Worm (Caenorhabditis elegans): ENCODE measurements around the gene F48E8.3.

Gene F48E8.3

ce11 chrIII:5417921-5418320, 43.3 kb upstream of the F48E8.3 start (continued):
- TF ChIP-seq snu-23 (GFP tag; optimal IDR thresholded peaks at IDR 0.05) (no peak), fos-1 (tag; optimal IDR thresholded peaks at IDR 0.05) (no peak), ceh-90 (tag; optimal IDR thresholded peaks at IDR 0.05) (no peak), lsy-2 (tag; optimal IDR thresholded peaks at IDR 0.05) (peak in 1 of 2 experiments; percentile 31), nhr-85 (tag) (no peak), ceh-8 (GFP tag; optimal IDR thresholded peaks at IDR 0.05) (no peak), nhr-71 (tag; optimal IDR thresholded peaks at IDR 0.05) (peak; percentile 36), ama-1 (optimal IDR thresholded peaks at IDR 0.05) (no peak), C16A3.4 (tag; optimal IDR thresholded peaks at IDR 0.05) (no peak), vab-15 (tag; optimal IDR thresholded peaks at IDR 0.05) (no peak)

ce11 chrIII:5419527-5419926, 41.7 kb upstream of the F48E8.3 start:
- no peak for TF ChIP-seq unc-62 (GFP tag; optimal IDR thresholded peaks at IDR 0.05)
- no peak for TF ChIP-seq efl-1 (optimal IDR thresholded peaks at IDR 0.05)
- no peak for TF ChIP-seq efl-1 (GFP tag; optimal IDR thresholded peaks at IDR 0.05 in 1 of 2)
- no peak for TF ChIP-seq sup-37 (GFP tag; optimal IDR thresholded peaks at IDR 0.05)
- TF ChIP-seq blmp-1 (tag; optimal IDR thresholded peaks at IDR 0.05) = peak; percentile 66
- no peak for TF ChIP-seq mdl-1 (tag; optimal IDR thresholded peaks at IDR 0.05)

- no peak for TF ChIP-seq efl-1 (optimal IDR thresholded peaks at IDR 0.05)
- peak in 1 of 2 experiments; percentile 28 for TF ChIP-seq efl-1 (GFP tag; optimal IDR thresholded peaks at IDR 0.05 in 1 of 2)
- no peak for TF ChIP-seq nhr-84 (tag; optimal IDR thresholded peaks at IDR 0.05)
- no peak for TF ChIP-seq rnt-1 (tag; optimal IDR thresholded peaks at IDR 0.05)
- TF ChIP-seq nhr-237 (tag; optimal IDR thresholded peaks at IDR 0.05) = no peak
- TF ChIP-seq mdl-1 (tag; optimal IDR thresholded peaks at IDR 0.05) = no peak
- no peak for TF ChIP-seq lin-13 (GFP tag; optimal IDR thresholded peaks at IDR 0.05)
- TF ChIP-seq sup-37 (GFP tag; optimal IDR thresholded peaks at IDR 0.05) = no peak
- TF ChIP-seq lin-35 (GFP tag; optimal IDR thresholded peaks at IDR 0.05) = peak in 1 of 2 experiments; percentile 23
- peak; percentile 50 for TF ChIP-seq elt-2 (tag; optimal IDR thresholded peaks at IDR 0.05)
- TF ChIP-seq hpl-2 (GFP tag; optimal IDR thresholded peaks at IDR 0.05) = no peak
These were observed 40.9 kb upstream of the F48E8.3 start for ce11 chrIII:5420276-5420675.

ce11 chrIII:5421406-5421805, 39.8 kb upstream of the F48E8.3 start:
- TF ChIP-seq nhr-71 (tag; optimal IDR thresholded peaks at IDR 0.05) (peak; percentile 59), nhr-90 (tag; optimal IDR thresholded peaks at IDR 0.05; ENCODE audit: poor library complexity) (peak; percentile 10), mdl-1 (tag; optimal IDR thresholded peaks at IDR 0.05) (peak in 1 of 2 experiments; percentile 40), rnt-1 (tag; optimal IDR thresholded peaks at IDR 0.05) (peak; percentile 70), lsy-2 (tag; optimal IDR thresholded peaks at IDR 0.05) (peak in 1 of 2 experiments; percentile 36), nhr-19 (GFP tag; conservative IDR thresholded peaks at IDR 0.05) (0 out of 2 replicates have a peak, but pooled peaks have one; percentile 13), snu-23 (GFP tag; optimal IDR thresholded peaks at IDR 0.05) (peak; percentile 51), blmp-1 (tag; optimal IDR thresholded peaks at IDR 0.05) (peak; percentile 93), Y116A8C.19 (tag; optimal IDR thresholded peaks at IDR 0.05; ENCODE audit: borderline replicate concordance) (no peak), dsc-1 (tag; optimal IDR thresholded peaks at IDR 0.05) (peak; percentile 36), dpl-1 (GFP tag; optimal IDR thresholded peaks at IDR 0.05) (peak in 1 of 3 experiments; percentile 4), unc-130 (tag; optimal IDR thresholded peaks at IDR 0.05) (no peak), lin-35 (GFP tag; optimal IDR thresholded peaks at IDR 0.05) (peak in 1 of 2 experiments; percentile 21), elt-3 (tag; optimal IDR thresholded peaks at IDR 0.05) (peak in 2 of 6 experiments; percentile 10 to 33), nhr-77 (tag; optimal IDR thresholded peaks at IDR 0.05) (no peak), fkh-4 (tag; optimal IDR thresholded peaks at IDR 0.05; ENCODE audit: borderline replicate concordance) (no peak), efl-1 (optimal IDR thresholded peaks at IDR 0.05) (peak in 1 of 2 experiments; percentile 16), efl-1 (GFP tag; optimal IDR thresholded peaks at IDR 0.05 in 1 of 2) (no peak), lin-14 (GFP tag; optimal IDR thresholded peaks at IDR 0.05) (peak; percentile 73), nhr-20 (tag; optimal IDR thresholded peaks at IDR 0.05) (peak; percentile 22), elt-2 (tag; optimal IDR thresholded peaks at IDR 0.05) (peak; percentile 11)
